Fruit fly (Drosophila melanogaster) whole organism, embryonic: ENCODE measurements around the gene SmydA-9.

ENCODE experiments used
- Awh ChIP-seq: fragments of 200-800 bp; sonication (Bioruptor generic); IDR thresholded peaks from 2 replicates; pipeline ENCODE4, ENCODE4 v1.3.6; 2022; ENCODE audit warnings: missing biosample characterization, missing genetic modification characterization
- B-H1 ChIP-seq: fragments of 200-800 bp; sonication (Bioruptor generic); IDR thresholded peaks from 3 replicates; pipeline ENCODE4 v1.3.6; 2022; ENCODE audit warnings: missing biosample characterization, missing genetic modification characterization
- CG1024 ChIP-seq: fragments of 200-800 bp; sonication (Bioruptor generic); IDR thresholded peaks from 2 replicates; pipeline ENCODE4 v1.3.6; 2022; ENCODE audit warnings: missing biosample characterization, missing genetic modification characterization
- CG10959 ChIP-seq: fragments of 200-800 bp; sonication (Bioruptor generic); IDR thresholded peaks from 2 replicates; pipeline ENCODE4 v1.3.6; 2022; ENCODE audit warnings: missing biosample characterization, missing genetic modification characterization
- CG11723 ChIP-seq: fragments of 200-800 bp; sonication (Bioruptor generic); optimal IDR thresholded peaks from 2 replicates; lab custom pipeline; 2017; ENCODE audit warnings: missing biosample characterization, mild to moderate bottlenecking, missing genetic modification characterization
- CG1233 ChIP-seq: fragments of 200-800 bp; sonication (Bioruptor generic); optimal IDR thresholded peaks from 4 replicates; lab custom pipeline; 2018; ENCODE audit warnings: missing biosample characterization, mild to moderate bottlenecking, missing genetic modification characterization
- CG13296 ChIP-seq: fragments of 200-800 bp; sonication (Bioruptor generic); optimal IDR thresholded peaks from 3 replicates; lab custom pipeline; 2018; ENCODE audit warnings: missing biosample characterization, mild to moderate bottlenecking, missing genetic modification characterization
- CG13624 ChIP-seq: fragments of 200-800 bp; sonication (Bioruptor generic); optimal IDR thresholded peaks from 2 replicates; lab custom pipeline; 2016; ENCODE audit warnings: missing biosample characterization, missing genetic modification characterization
- CG14050 ChIP-seq: fragments of 200-800 bp; sonication (Bioruptor generic); IDR thresholded peaks from 3 replicates; pipeline ENCODE4 v1.3.6; 2022; ENCODE audit warnings: missing biosample characterization, missing genetic modification characterization
- CG16779 ChIP-seq: fragments of 200-800 bp; sonication (Bioruptor generic); IDR thresholded peaks from 2 replicates; pipeline ENCODE4 v1.3.6; 2022; ENCODE audit warnings: missing biosample characterization, missing genetic modification characterization
- CG16813 ChIP-seq: fragments of 200-800 bp; sonication (Bioruptor generic); IDR thresholded peaks from 3 replicates; pipeline ENCODE4 v1.3.6; 2022; ENCODE audit warnings: missing biosample characterization, missing genetic modification characterization; ENCODE audit not compliant: partially characterized antibody
- CG16863 ChIP-seq: fragments of 200-800 bp; sonication (Bioruptor generic); optimal IDR thresholded peaks from 3 replicates; lab custom pipeline; 2016; ENCODE audit warnings: missing biosample characterization, missing genetic modification characterization
- CG2199 ChIP-seq: fragments of 200-800 bp; sonication (Bioruptor generic); IDR thresholded peaks from 3 replicates; pipeline ENCODE4 v1.3.6; 2022; ENCODE audit warnings: missing biosample characterization, missing genetic modification characterization
- CG30403 ChIP-seq: fragments of 200-800 bp; sonication (Bioruptor generic); optimal IDR thresholded peaks from 3 replicates; lab custom pipeline; 2016; ENCODE audit warnings: missing biosample characterization, missing genetic modification characterization
- CG31365 ChIP-seq: fragments of 200-800 bp; sonication (Bioruptor generic); optimal IDR thresholded peaks from 2 replicates; lab custom pipeline; 2018; ENCODE audit warnings: missing biosample characterization, mild to moderate bottlenecking, missing genetic modification characterization
- CG34376 ChIP-seq: fragments of 200-800 bp; sonication (Bioruptor generic); optimal IDR thresholded peaks from 2 replicates; lab custom pipeline; 2018; ENCODE audit warnings: missing biosample characterization, mild to moderate bottlenecking, missing genetic modification characterization
- CG4730 ChIP-seq: fragments of 200-800 bp; sonication (Bioruptor generic); IDR thresholded peaks from 2 replicates; pipeline ENCODE4 v1.3.6; 2022; ENCODE audit warnings: missing biosample characterization, missing genetic modification characterization
- CG6654 ChIP-seq: fragments of 200-800 bp; sonication (Bioruptor generic); optimal IDR thresholded peaks from 2 replicates; lab custom pipeline; 2017; ENCODE audit warnings: missing biosample characterization, mild to moderate bottlenecking, missing genetic modification characterization
- CG7271 ChIP-seq: fragments of 200-800 bp; sonication (Bioruptor generic); optimal IDR thresholded peaks from 2 replicates; lab custom pipeline; 2018; ENCODE audit warnings: missing biosample characterization, mild to moderate bottlenecking, missing genetic modification characterization, moderate library complexity
- CG7786 ChIP-seq: fragments of 200-800 bp; sonication (Bioruptor generic); optimal IDR thresholded peaks from 2 replicates; lab custom pipeline; 2016; ENCODE audit warnings: missing biosample characterization, missing genetic modification characterization
- CG8388 ChIP-seq: fragments of 200-800 bp; sonication (Bioruptor generic); optimal IDR thresholded peaks from 2 replicates; lab custom pipeline; 2019; ENCODE audit warnings: missing biosample characterization, mild to moderate bottlenecking, missing genetic modification characterization, moderate library complexity
- CG9609 ChIP-seq: fragments of 200-800 bp; sonication (Bioruptor generic); optimal IDR thresholded peaks from 3 replicates; lab custom pipeline; 2016; ENCODE audit warnings: missing biosample characterization, missing genetic modification characterization
- CG9797 ChIP-seq: fragments of 200-800 bp; sonication (Bioruptor generic); optimal IDR thresholded peaks from 3 replicates; lab custom pipeline; 2018; ENCODE audit warnings: missing biosample characterization, mild to moderate bottlenecking, missing genetic modification characterization
- CHES-1-like ChIP-seq: fragments of 200-800 bp; sonication (Bioruptor generic); optimal IDR thresholded peaks from 2 replicates; lab custom pipeline; 2016; ENCODE audit warnings: missing biosample characterization, missing genetic modification characterization
- Deaf1 ChIP-seq: fragments of 200-800 bp; optimal IDR thresholded peaks from 3 replicates; lab custom pipeline; 2019; ENCODE audit warnings: missing biosample characterization, mild to moderate bottlenecking, missing genetic modification characterization, moderate library complexity
- Drgx ChIP-seq: fragments of 200-800 bp; sonication (Bioruptor generic); IDR thresholded peaks from 2 replicates; pipeline ENCODE4 v1.3.6; 2022; ENCODE audit warnings: missing biosample characterization, missing genetic modification characterization
- ERR ChIP-seq: fragments of 200-800 bp; sonication (Bioruptor generic); optimal IDR thresholded peaks from 2 replicates; lab custom pipeline; 2016; ENCODE audit warnings: missing biosample characterization, missing genetic modification characterization
- Ets97D ChIP-seq: fragments of 200-800 bp; sonication (Bioruptor generic); optimal IDR thresholded peaks from 3 replicates; lab custom pipeline; 2016; ENCODE audit warnings: missing biosample characterization, missing genetic modification characterization
- Gug ChIP-seq: fragments of 200-800 bp; sonication (Bioruptor generic); IDR thresholded peaks from 4 replicates; pipeline ENCODE4 v1.3.6; 2022; ENCODE audit warnings: missing biosample characterization, missing genetic modification characterization
- Jarid2 ChIP-seq: fragments of 200-800 bp; sonication (Bioruptor generic); optimal IDR thresholded peaks from 3 replicates; lab custom pipeline; 2017; ENCODE audit warnings: mild to moderate bottlenecking, missing biosample characterization, missing genetic modification reagents, missing genetic modification characterization
- NFAT ChIP-seq: fragments of 200-800 bp; sonication (Bioruptor generic); IDR thresholded peaks from 2 replicates; pipeline ENCODE4 v1.3.6; 2022; ENCODE audit warnings: missing biosample characterization, missing genetic modification characterization
- Oaz ChIP-seq: fragments of 200-800 bp; sonication (Bioruptor generic); IDR thresholded peaks from 2 replicates; pipeline ENCODE4 v1.3.6; 2022; ENCODE audit warnings: missing biosample characterization, missing genetic modification characterization
- PHDP ChIP-seq: fragments of 200-800 bp; sonication (Bioruptor generic); optimal IDR thresholded peaks from 3 replicates; lab custom pipeline; 2018; ENCODE audit warnings: missing biosample characterization, mild to moderate bottlenecking, missing genetic modification characterization, moderate library complexity
- Sox102F ChIP-seq: fragments of 200-800 bp; sonication (Bioruptor generic); optimal IDR thresholded peaks from 2 replicates; lab custom pipeline; 2018; ENCODE audit warnings: missing biosample characterization, mild to moderate bottlenecking, missing genetic modification characterization, moderate library complexity
- Sry-β ChIP-seq: fragments of 200-800 bp; sonication (Bioruptor generic); optimal IDR thresholded peaks from 2 replicates; lab custom pipeline; 2018; ENCODE audit warnings: missing biosample characterization, mild to moderate bottlenecking, missing genetic modification characterization, moderate library complexity
- Trl ChIP-seq, 3 experiments: fragments of >200 bp in 2 of 3; fragments of 200-800 bp in 1 of 3; sonication (Bioruptor generic) in 1 of 3; optimal IDR thresholded peaks; 2 replicates in 1 of 3; 3 replicates in 2 of 3; lab custom pipeline; 2016 to 2017; ENCODE audit warnings: missing biosample characterization in 1 of 3, missing genetic modification characterization in 1 of 3
- abd-A ChIP-seq: fragments of 200-800 bp; sonication (Bioruptor generic); optimal IDR thresholded peaks from 3 replicates; lab custom pipeline; 2019; ENCODE audit warnings: missing biosample characterization, mild to moderate bottlenecking, missing genetic modification characterization, moderate library complexity
- ase ChIP-seq: fragments of 200-800 bp; sonication (Bioruptor generic); IDR thresholded peaks from 3 replicates; pipeline ENCODE4 v1.3.6; 2022; ENCODE audit warnings: missing biosample characterization, missing genetic modification characterization
- btn ChIP-seq: fragments of 200-800 bp; sonication (Bioruptor generic); optimal IDR thresholded peaks from 2 replicates; lab custom pipeline; 2016; ENCODE audit warnings: missing biosample characterization, missing genetic modification characterization
- en ChIP-seq: fragments of 200-800 bp; sonication (Bioruptor generic); optimal IDR thresholded peaks from 2 replicates; lab custom pipeline; 2016; ENCODE audit warnings: missing biosample characterization, missing genetic modification characterization
- ewg ChIP-seq: fragments of 200-800 bp; sonication (Bioruptor generic); optimal IDR thresholded peaks from 3 replicates; lab custom pipeline; 2017; ENCODE audit warnings: mild to moderate bottlenecking, missing biosample characterization, missing genetic modification reagents, missing genetic modification characterization
- exex ChIP-seq: fragments of 200-800 bp; sonication (Bioruptor generic); optimal IDR thresholded peaks from 4 replicates; lab custom pipeline; 2018; ENCODE audit warnings: missing biosample characterization, mild to moderate bottlenecking, missing genetic modification characterization, moderate library complexity
- fd64A ChIP-seq: fragments of 200-800 bp; sonication (Bioruptor generic); optimal IDR thresholded peaks from 3 replicates; lab custom pipeline; 2018; ENCODE audit warnings: missing biosample characterization, mild to moderate bottlenecking, missing genetic modification characterization
- grn ChIP-seq: fragments of 200-800 bp; sonication (Bioruptor generic); optimal IDR thresholded peaks from 3 replicates; lab custom pipeline; 2017; ENCODE audit warnings: missing biosample characterization, missing genetic modification characterization
- h ChIP-seq: fragments of >200 bp; optimal IDR thresholded peaks from 2 replicates; lab custom pipeline; 2017
- knrl ChIP-seq: fragments of 200-800 bp; sonication (Bioruptor generic); IDR thresholded peaks from 3 replicates; pipeline ENCODE4 v1.3.6; 2022; ENCODE audit warnings: missing biosample characterization, missing genetic modification characterization; ENCODE audit not compliant: partially characterized antibody
- lab ChIP-seq: fragments of 200-800 bp; sonication (Bioruptor generic); optimal IDR thresholded peaks from 3 replicates; lab custom pipeline; 2017; ENCODE audit warnings: missing biosample characterization, missing genetic modification characterization, mild to moderate bottlenecking, moderate library complexity, missing genetic modification reagents
- lola ChIP-seq, 3 experiments: fragments of >200 bp in 2 of 3; fragments of 200-800 bp in 1 of 3; sonication (Bioruptor generic) in 1 of 3; optimal IDR thresholded peaks; 2 replicates each; lab custom pipeline; 2017 to 2019; ENCODE audit warnings: missing biosample characterization in 3 of 3, missing genetic modification characterization in 3 of 3, mild to moderate bottlenecking in 1 of 3, moderate library complexity in 1 of 3
- mirr ChIP-seq: fragments of 200-800 bp; sonication (Bioruptor generic); optimal IDR thresholded peaks from 3 replicates; lab custom pipeline; 2018; ENCODE audit warnings: missing biosample characterization, mild to moderate bottlenecking, missing genetic modification characterization
- ranshi ChIP-seq: fragments of 200-800 bp; sonication (Bioruptor generic); IDR thresholded peaks from 2 replicates; pipeline ENCODE4 v1.3.6; 2022; ENCODE audit warnings: missing biosample characterization, missing genetic modification characterization
- ro ChIP-seq: fragments of 200-800 bp; sonication (Bioruptor generic); IDR thresholded peaks from 2 replicates; pipeline ENCODE4 v1.3.6; 2022; ENCODE audit warnings: missing biosample characterization, missing genetic modification characterization

The SmydA-9 gene

dm6 chrX:9243417-9243884 is 32.8 kb upstream of the SmydA-9 start, which contains the start of the genes mxc and Larp7 (continued):
- TF ChIP-seq CG16863 (GFP tag; lab: Kevin White, UChicago) (peak; percentile 33), en (GFP tag; lab: Kevin White, UChicago) (no peak), ranshi (no peak), CG30403 (GFP tag; lab: Kevin White, UChicago) (peak; percentile 72), grn (GFP tag; lab: Kevin White, UChicago) (no peak), CG6654 (GFP tag; lab: Kevin White, UChicago) (no peak), lab (no peak), knrl (GFP tag; lab: Robert Waterston, UW) (peak; percentile 91), CG9609 (GFP tag; lab: Kevin White, UChicago) (peak; percentile 76), CG11723 (no peak), CG10959 (GFP tag; lab: Robert Waterston, UW) (no peak), Gug (peak; percentile 68; the same call in 3 of the 4 replicates), CG8388 (peak; percentile 7), ewg (no peak), ERR (peak; percentile 24), ase (no peak), CG16813 (GFP tag; lab: Robert Waterston, UW) (peak; percentile 91), Drgx (GFP tag; lab: Robert Waterston, UW) (no peak), abd-A (tag; lab: Kevin White, UChicago) (no peak), h (lab: Kevin White, UChicago) (no peak), Awh (GFP tag; lab: Robert Waterston, UW) (no peak), Deaf1 (no peak), CG16779 (no peak), PHDP (tag; lab: Kevin White, UChicago) (no peak), ro (GFP tag; lab: Robert Waterston, UW) (no peak), CG7786 (peak; percentile 79), CG4730 (GFP tag; lab: Robert Waterston, UW) (no peak), CG2199 (GFP tag; lab: Robert Waterston, UW) (no peak), CG1024 (no peak), exex (tag; lab: Kevin White, UChicago) (no peak), CG14050 (GFP tag; lab: Robert Waterston, UW) (peak; percentile 24; the same call in 1 of the 3 replicates), mirr (GFP tag; lab: Kevin White, UChicago) (no peak), B-H1 (GFP tag; lab: Robert Waterston, UW) (no peak), Ets97D (GFP tag; lab: Kevin White, UChicago) (peak; percentile 64), btn (GFP tag; lab: Kevin White, UChicago) (no peak), CG34376 (GFP tag; lab: Kevin White, UChicago) (peak; percentile 38), CG9797 (peak; percentile 53), Sry-β (GFP tag; lab: Kevin White, UChicago) (no peak), CG13296 (GFP tag; lab: Kevin White, UChicago) (no peak), CG7271 (no peak), NFAT (no peak), CG13624 (GFP tag; lab: Kevin White, UChicago) (peak; percentile 70), Oaz (GFP tag; lab: Robert Waterston, UW) (no peak), Trl (optimal IDR thresholded peaks at IDR 0.05; lab: Kevin White, UChicago) (no peak), Trl (GFP tag; optimal IDR thresholded peaks at IDR 0.05; lab: Kevin White, UChicago) (peak; percentile 75), CG31365 (no peak), Jarid2 (no peak), lola (GFP tag; optimal IDR thresholded peaks at IDR 0.05; lab: Kevin White, UChicago) (peak in 1 of 3 experiments; percentile 53), CHES-1-like (GFP tag; lab: Kevin White, UChicago) (peak; percentile 78), Sox102F (GFP tag; lab: Kevin White, UChicago) (no peak), fd64A (GFP tag; lab: Kevin White, UChicago) (no peak), CG1233 (GFP tag; lab: Kevin White, UChicago) (no peak)
